Fruit fly (Drosophila melanogaster) Kc167 (cell line): ENCODE results near the gene Tap42.

ENCODE experiments used
- Myc ChIP-seq: fragments of >200 bp; optimal IDR thresholded peaks from 2 replicates; lab custom pipeline; 2017; ENCODE audit warnings: missing external identifiers
- Sin3A ChIP-seq: fragments of >200 bp; optimal IDR thresholded peaks from 2 replicates; lab custom pipeline; 2018; ENCODE audit warnings: missing external identifiers
- h ChIP-seq: fragments of >200 bp; optimal IDR thresholded peaks from 3 replicates; lab custom pipeline; 2018; ENCODE audit warnings: missing external identifiers
- insv ChIP-seq: fragments of >200 bp; optimal IDR thresholded peaks from 3 replicates; lab custom pipeline; 2018; ENCODE audit warnings: missing external identifiers
- psq ChIP-seq: fragments of >200 bp; optimal IDR thresholded peaks from 2 replicates; lab custom pipeline; 2017; ENCODE audit warnings: missing external identifiers
- ttk ChIP-seq: sonication (Bioruptor generic); optimal IDR thresholded peaks from 2 replicates; lab custom pipeline; 2017; ENCODE audit warnings: missing external identifiers

Gene Tap42

DNA sequence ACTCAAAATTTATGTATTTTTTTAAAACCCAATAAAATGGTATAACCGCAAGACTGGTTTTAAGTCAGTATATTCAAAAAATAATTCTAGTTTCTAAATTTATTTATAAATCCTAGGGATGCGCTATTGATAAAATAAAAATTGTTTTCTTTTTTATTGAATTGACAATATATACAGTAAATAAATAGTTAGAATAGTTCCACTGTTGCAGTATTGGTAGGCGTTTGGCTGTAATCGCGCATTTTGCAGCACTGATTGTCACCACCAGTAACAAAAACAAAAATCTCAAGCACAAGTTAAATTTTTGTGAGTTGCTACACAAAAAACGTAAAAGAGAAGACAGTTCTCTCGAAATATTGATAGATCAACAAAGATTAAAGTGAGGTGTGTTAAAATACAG, 1.5 kb downstream of the Tap42 start, which contains the start of gene CG31855:
Gene CG31855 (plus strand): TSS at position 265 of the 400 bp plus-strand sequence.
- TF ChIP-seq Myc (lab: Kevin White, UChicago) (no peak), ttk (lab: Kevin White, UChicago) (no peak), psq (lab: Kevin White, UChicago) (no peak), h (no peak), insv (lab: Kevin White, UChicago) (no peak), Sin3A (no peak)

dm6 chr2L:13370762-13371161, 3.3 kb downstream of the Tap42 start, which contains the start of gene ND-B22:
ND-B22 (minus strand) TSS chr2L:13371110.
- TF ChIP-seq h (no peak), insv (lab: Kevin White, UChicago) (no peak), Sin3A (no peak), Myc (lab: Kevin White, UChicago) (no peak), ttk (lab: Kevin White, UChicago) (no peak), psq (lab: Kevin White, UChicago) (no peak)

dm6 chr2L:13373435-13374242, 6.2 kb downstream of the Tap42 start, which contains the start of the genes Bdp1 and CG6565:
Bdp1 (minus strand) TSS chr2L:13373890.
CG6565 (plus strand) TSS chr2L:13374019.
- TF ChIP-seq ttk (lab: Kevin White, UChicago): no peak
- no peak for TF ChIP-seq h
- no peak for TF ChIP-seq Myc (lab: Kevin White, UChicago)
- TF ChIP-seq insv (lab: Kevin White, UChicago): no peak
- no peak for TF ChIP-seq psq (lab: Kevin White, UChicago)
- TF ChIP-seq Sin3A: no peak

DNA sequence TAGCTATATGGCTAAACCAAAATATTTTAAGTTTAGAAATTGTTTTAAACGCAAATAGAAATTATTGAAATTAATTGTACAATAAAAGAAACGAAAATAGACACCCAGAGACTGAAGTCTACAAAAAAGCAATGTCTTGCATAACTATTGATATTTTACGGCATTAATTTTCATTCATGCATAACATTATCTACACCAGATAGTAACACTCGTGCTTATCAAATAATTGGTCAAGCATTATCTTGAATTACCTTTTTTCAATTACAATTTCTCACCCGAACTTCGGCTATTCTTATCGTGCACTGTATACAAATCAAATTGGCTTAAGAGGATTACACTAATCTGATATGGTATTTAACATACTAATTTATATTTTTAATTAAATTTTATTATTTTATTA, 8.7 kb downstream of the Tap42 start:
- TF ChIP-seq insv (lab: Kevin White, UChicago) (no peak), Sin3A (no peak), ttk (lab: Kevin White, UChicago) (no peak), Myc (lab: Kevin White, UChicago) (no peak), h (no peak), psq (lab: Kevin White, UChicago) (no peak)

DNA sequence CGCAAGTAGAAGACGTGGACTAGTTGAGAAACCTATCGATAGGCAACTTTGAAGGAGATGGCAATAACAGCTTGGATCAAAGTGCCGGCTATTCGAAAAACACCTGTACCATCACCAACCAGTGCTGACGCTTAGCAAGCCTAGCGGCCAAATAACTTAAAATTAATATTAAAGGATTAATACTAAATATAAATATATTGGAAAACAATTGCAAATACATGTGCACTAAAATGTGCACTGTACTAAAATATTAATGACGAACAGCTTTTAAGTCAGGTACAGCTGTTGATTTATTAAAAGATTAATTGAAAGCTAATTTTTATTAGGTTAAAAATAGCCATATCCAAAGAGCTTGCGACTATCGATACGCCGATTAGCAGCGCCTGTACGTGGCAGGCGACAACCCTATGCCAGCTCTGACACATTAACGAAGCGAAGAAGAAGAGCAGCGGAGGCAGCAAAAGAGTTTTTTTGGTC, 11.1 kb downstream of the Tap42 start, which contains the start of the genes CG9302 and beta'COP:
Gene CG9302 (minus strand): TSS at position 51 of the 477 bp plus-strand sequence.
Gene beta'COP (plus strand): TSS at position 415 of the 477 bp plus-strand sequence.
- TF ChIP-seq insv (lab: Kevin White, UChicago): no peak
- no peak for TF ChIP-seq h
- TF ChIP-seq Myc (lab: Kevin White, UChicago): no peak
- peak; percentile 51 for TF ChIP-seq Sin3A
- TF ChIP-seq psq (lab: Kevin White, UChicago): no peak
- no peak for TF ChIP-seq ttk (lab: Kevin White, UChicago)

DNA sequence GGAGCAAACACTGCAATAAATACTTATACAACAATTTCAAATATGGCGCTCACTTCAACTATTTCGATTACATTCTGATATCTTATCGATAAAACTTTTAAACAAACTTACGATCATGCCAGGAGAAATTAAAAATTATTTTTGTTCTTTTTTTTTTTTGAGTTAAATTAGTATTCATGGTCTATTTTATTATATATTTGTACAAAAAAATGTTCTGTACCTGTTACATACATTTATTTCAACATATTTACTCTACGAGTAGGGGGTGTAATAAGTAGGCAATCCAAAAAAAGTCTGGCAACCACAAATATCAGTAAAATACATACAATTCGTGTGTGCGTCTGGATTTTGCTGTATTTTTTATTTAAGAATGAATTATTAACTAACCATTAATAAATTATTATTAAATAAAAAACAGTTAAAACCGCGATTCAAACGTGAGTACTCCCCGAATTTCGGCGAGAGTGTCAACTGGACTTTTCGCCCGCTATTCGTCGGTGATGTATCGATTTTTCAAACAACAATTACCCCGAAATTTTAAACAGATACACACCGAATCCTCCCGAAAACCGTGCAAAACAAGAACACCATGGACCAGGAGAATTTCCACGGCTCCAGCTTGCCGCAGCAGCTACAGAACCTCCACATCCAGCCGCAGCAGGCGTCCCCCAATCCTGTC, 15.1 kb downstream of the Tap42 start, which contains the start of gene loqs:
Gene loqs (plus strand): TSS at position 302 of the 679 bp plus-strand sequence.
- no peak for TF ChIP-seq h
- TF ChIP-seq Sin3A: no peak
- TF ChIP-seq ttk (lab: Kevin White, UChicago): no peak
- no peak for TF ChIP-seq psq (lab: Kevin White, UChicago)
- TF ChIP-seq Myc (lab: Kevin White, UChicago): no peak
- TF ChIP-seq insv (lab: Kevin White, UChicago): no peak

- TF ChIP-seq Sin3A: no peak
- TF ChIP-seq Myc (lab: Kevin White, UChicago): no peak
- TF ChIP-seq insv (lab: Kevin White, UChicago): no peak
- no peak for TF ChIP-seq psq (lab: Kevin White, UChicago)
- TF ChIP-seq h: no peak
- no peak for TF ChIP-seq ttk (lab: Kevin White, UChicago)
Observed at dm6 chr2L:13387255-13387654, 19.8 kb downstream of the Tap42 start, which contains the start of the genes Ing5 and CG7099. Ing5 (minus strand) TSS chr2L:13387312. CG7099 (plus strand) TSS chr2L:13387571.

DNA sequence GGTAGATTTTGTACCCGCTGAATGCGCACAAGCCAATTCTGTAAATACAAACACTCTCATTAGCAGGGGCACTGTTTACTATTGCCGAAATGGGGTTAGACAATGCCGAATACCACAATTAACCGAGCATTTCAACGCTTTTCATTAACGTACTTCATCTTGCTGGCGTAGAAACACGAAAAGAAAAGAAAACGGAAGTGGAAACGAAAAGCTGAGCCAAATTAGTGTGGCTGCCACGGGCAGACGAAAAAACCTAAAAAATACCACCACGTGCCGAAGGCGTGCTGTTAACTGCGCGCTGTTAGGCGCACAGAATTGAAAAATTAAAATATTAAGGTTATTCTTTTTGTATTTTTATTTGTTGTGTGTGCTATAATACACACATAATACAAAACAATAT, 27.5 kb downstream of the Tap42 start, which contains the start of gene RpL24:
Gene RpL24 (minus strand): TSS at position 229 of the 400 bp plus-strand sequence.
- TF ChIP-seq insv (lab: Kevin White, UChicago) (no peak), h (no peak), ttk (lab: Kevin White, UChicago) (no peak), Myc (lab: Kevin White, UChicago) (no peak), psq (lab: Kevin White, UChicago) (no peak), Sin3A (no peak)

- TF ChIP-seq insv (lab: Kevin White, UChicago) (no peak), ttk (lab: Kevin White, UChicago) (no peak), psq (lab: Kevin White, UChicago) (no peak), h (no peak)
Observed at dm6 chr2L:13396084-13396483, 28.7 kb downstream of the Tap42 start, which contains the start of gene CG16957. CG16957 (minus strand) TSS chr2L:13396184.

dm6 chr2L:13397393-13397792, 30.0 kb downstream of the Tap42 start:
- TF ChIP-seq Sin3A: no peak
- TF ChIP-seq ttk (lab: Kevin White, UChicago): peak; percentile 91

DNA sequence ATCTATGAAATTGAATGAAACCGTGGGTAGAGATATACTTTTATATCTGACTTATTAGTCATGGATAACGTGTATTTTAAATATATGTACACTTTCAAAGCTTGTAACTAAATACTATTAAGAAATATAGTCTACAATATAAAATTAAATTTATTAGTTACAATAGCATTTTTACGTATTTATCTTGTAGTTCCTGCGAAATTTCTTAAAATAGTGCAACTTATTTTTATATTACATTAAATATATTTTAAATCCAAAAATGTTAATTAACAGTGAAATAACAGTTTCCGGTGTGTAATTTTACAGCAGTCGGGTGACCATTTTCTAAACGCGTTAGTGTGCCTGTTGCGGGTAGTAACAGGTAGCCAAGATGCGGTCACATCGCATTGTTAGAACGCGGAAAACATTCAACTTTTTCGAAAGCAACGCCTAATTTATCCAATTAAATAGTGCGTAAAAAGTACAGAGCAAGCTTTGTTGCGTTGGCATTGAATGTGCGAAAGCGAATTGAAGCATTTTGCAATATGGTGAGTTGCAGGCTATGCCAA, 31.3 kb downstream of the Tap42 start, which contains the start of the genes CG10859 and CG7110:
Gene CG10859 (minus strand): TSS at position 51 of the 548 bp plus-strand sequence.
Gene CG7110 (plus strand): TSS at position 378 of the 548 bp plus-strand sequence.
- TF ChIP-seq ttk (lab: Kevin White, UChicago) (no peak), insv (lab: Kevin White, UChicago) (no peak), Myc (lab: Kevin White, UChicago) (no peak), Sin3A (no peak)
